Worm (Caenorhabditis elegans) whole organism, L1 larva: ENCODE results near the gene K04A8.20.
A peak's percentile ranks its signal among the peaks of the same experiment; 100 is the strongest.

ENCODE experiments used
- blmp-1 ChIP-seq: fragments of 150-350 bp; optimal IDR thresholded peaks from 2 replicates; lab custom pipeline; 2014; ENCODE audit warnings: missing biosample characterization, missing genetic modification characterization
- ceh-63 ChIP-seq: fragments of 200-800 bp; sonication (Bioruptor generic); optimal IDR thresholded peaks from 2 replicates; lab custom pipeline; 2018; ENCODE audit warnings: mild to moderate bottlenecking, missing genetic modification characterization, missing compliant biosample characterization
- ceh-82 ChIP-seq, 3 experiments: fragments of 150-350 bp in 1 of 3; sonication (generic microtip) in 2 of 3; optimal IDR thresholded peaks; 2 replicates each; lab custom pipeline; 2014 to 2017; ENCODE audit warnings: missing biosample characterization in 3 of 3, missing genetic modification characterization in 3 of 3
- efl-1 ChIP-seq, 4 experiments: fragments of 150-350 bp; optimal IDR thresholded peaks in 3 of 4; peaks in 1 of 4; 1 replicate in 1 of 4; 2 replicates in 3 of 4; lab custom pipeline; 2014; ENCODE audit warnings: missing biosample characterization in 2 of 4, missing genetic modification characterization in 2 of 4, missing genetic modification reagents in 2 of 4
- egl-27 ChIP-seq, 2 experiments: fragments of 150-350 bp in 1 of 2; sonication (generic microtip); optimal IDR thresholded peaks; 3 replicates each; lab custom pipeline; 2017 to 2018; ENCODE audit warnings: missing biosample characterization in 2 of 2, missing genetic modification characterization in 2 of 2, missing genetic modification reagents in 2 of 2
- elt-2 ChIP-seq: sonication (generic microtip); optimal IDR thresholded peaks from 2 replicates; lab custom pipeline; 2016; ENCODE audit warnings: missing genetic modification characterization, mild to moderate bottlenecking, inconsistent platforms, missing compliant biosample characterization, missing genetic modification reagents
- elt-3 ChIP-seq, 6 experiments: fragments of 150-350 bp in 1 of 6; sonication (generic microtip); optimal IDR thresholded peaks; 2 replicates each; lab custom pipeline; 2017 to 2018; ENCODE audit warnings: missing biosample characterization in 6 of 6, missing genetic modification characterization in 6 of 6, inconsistent platforms in 1 of 6
- lin-39 ChIP-seq: fragments of 150-350 bp; optimal IDR thresholded peaks from 2 replicates; lab custom pipeline; 2014; ENCODE audit warnings: missing biosample characterization, missing genetic modification reagents, missing genetic modification characterization
- mab-9 ChIP-seq: fragments of 200-800 bp; sonication (Bioruptor generic); IDR thresholded peaks from 2 replicates; pipeline ENCODE4 v1.3.6; 2022; ENCODE audit warnings: missing genetic modification reagents, missing genetic modification characterization, missing compliant biosample characterization
- nhr-11 ChIP-seq: fragments of 150-350 bp; optimal IDR thresholded peaks from 2 replicates; lab custom pipeline; 2014; ENCODE audit warnings: missing biosample characterization, missing genetic modification characterization
- skn-1 ChIP-seq: fragments of 150-350 bp; optimal IDR thresholded peaks from 2 replicates; lab custom pipeline; 2014; ENCODE audit warnings: missing biosample characterization, missing genetic modification characterization
- ztf-11 ChIP-seq, 2 experiments: sonication (generic microtip); optimal IDR thresholded peaks; 2 replicates each; lab custom pipeline; 2016 to 2017; ENCODE audit warnings: missing genetic modification characterization in 2 of 2, missing biosample characterization in 1 of 2, missing compliant biosample characterization in 1 of 2

- TF ChIP-seq blmp-1, result peak; percentile 56
- no peak for TF ChIP-seq lin-39 (tag; lab: Kevin White, UChicago)
- no peak for TF ChIP-seq efl-1 (optimal IDR thresholded peaks at IDR 0.05; lab: Kevin White, UChicago)
- no peak for TF ChIP-seq efl-1 (GFP tag; optimal IDR thresholded peaks at IDR 0.05 in 1 of 2; lab: Kevin White, UChicago)
- peak; percentile 72 for TF ChIP-seq elt-2 (tag; lab: Kevin White, UChicago)
- TF ChIP-seq ceh-82 (tag; optimal IDR thresholded peaks at IDR 0.05; lab: Kevin White, UChicago), result no peak
- TF ChIP-seq ceh-63 (GFP tag; lab: Kevin White, UChicago), result no peak
- peak in 1 of 6 experiments; percentile 22 for TF ChIP-seq elt-3 (tag; optimal IDR thresholded peaks at IDR 0.05; lab: Kevin White, UChicago)
- no peak for TF ChIP-seq egl-27 (tag; optimal IDR thresholded peaks at IDR 0.05; lab: Kevin White, UChicago)
- no peak for TF ChIP-seq skn-1 (tag; lab: Kevin White, UChicago)
- no peak for TF ChIP-seq ztf-11 (tag; optimal IDR thresholded peaks at IDR 0.05; lab: Kevin White, UChicago)
- TF ChIP-seq mab-9 (GFP tag; lab: Robert Waterston, UW), result no peak
- TF ChIP-seq nhr-11 (tag; lab: Kevin White, UChicago), result no peak
These were observed 26.3 kb upstream of the K04A8.20 start for ce11 chrV:6522879-6523497.
